Fruit fly (Drosophila melanogaster) whole organism, prepupa: Measurements from ENCODE around the gene Chd3.

ENCODE experiments used
- CG10631 ChIP-seq: fragments of 200-800 bp; sonication (Bioruptor generic); optimal IDR thresholded peaks from 2 replicates; lab custom pipeline; 2016; ENCODE audit warnings: missing biosample characterization, missing genetic modification characterization
- CG10669 ChIP-seq: fragments of 200-800 bp; sonication (Bioruptor generic); optimal IDR thresholded peaks from 3 replicates; lab custom pipeline; 2018; ENCODE audit warnings: missing biosample characterization, mild to moderate bottlenecking, missing genetic modification characterization, moderate library complexity
- Hr38 ChIP-seq: sonication (Bioruptor generic); optimal IDR thresholded peaks from 2 replicates; lab custom pipeline; 2016; ENCODE audit warnings: missing biosample characterization, missing genetic modification characterization
- Hr39 ChIP-seq: fragments of 200-800 bp; sonication (Bioruptor generic); optimal IDR thresholded peaks from 2 replicates; lab custom pipeline; 2016; ENCODE audit warnings: missing biosample characterization, missing genetic modification characterization
- Met ChIP-seq: fragments of 200-800 bp; sonication (Bioruptor generic); optimal IDR thresholded peaks from 3 replicates; lab custom pipeline; 2016; ENCODE audit warnings: missing biosample characterization, missing genetic modification characterization
- OdsH ChIP-seq: fragments of 200-800 bp; sonication (Bioruptor generic); optimal IDR thresholded peaks from 3 replicates; lab custom pipeline; 2016; ENCODE audit warnings: missing biosample characterization, missing genetic modification characterization
- Sox102F ChIP-seq: fragments of 200-800 bp; sonication (Bioruptor generic); optimal IDR thresholded peaks from 2 replicates; lab custom pipeline; 2016; ENCODE audit warnings: missing biosample characterization, mild to moderate bottlenecking, missing genetic modification characterization
- fd59A ChIP-seq: fragments of 200-800 bp; sonication (Bioruptor generic); optimal IDR thresholded peaks from 2 replicates; lab custom pipeline; 2017; ENCODE audit warnings: missing biosample characterization, mild to moderate bottlenecking, missing genetic modification characterization, missing genetic modification reagents

- TF ChIP-seq Sox102F (GFP tag; lab: Kevin White, UChicago) (no peak), Hr38 (GFP tag; lab: Kevin White, UChicago) (no peak), OdsH (GFP tag; lab: Kevin White, UChicago) (no peak), Met (GFP tag; lab: Kevin White, UChicago) (no peak), CG10631 (no peak), fd59A (GFP tag; lab: Kevin White, UChicago) (no peak), Hr39 (GFP tag; lab: Kevin White, UChicago) (no peak), CG10669 (GFP tag; lab: Kevin White, UChicago) (no peak)
Observed at dm6 chr3L:19481209-19481608, 34.2 kb downstream of the Chd3 start.
